Worm (Caenorhabditis elegans): ENCODE measurements around the gene F38B6.7.

Gene F38B6.7

DNA sequence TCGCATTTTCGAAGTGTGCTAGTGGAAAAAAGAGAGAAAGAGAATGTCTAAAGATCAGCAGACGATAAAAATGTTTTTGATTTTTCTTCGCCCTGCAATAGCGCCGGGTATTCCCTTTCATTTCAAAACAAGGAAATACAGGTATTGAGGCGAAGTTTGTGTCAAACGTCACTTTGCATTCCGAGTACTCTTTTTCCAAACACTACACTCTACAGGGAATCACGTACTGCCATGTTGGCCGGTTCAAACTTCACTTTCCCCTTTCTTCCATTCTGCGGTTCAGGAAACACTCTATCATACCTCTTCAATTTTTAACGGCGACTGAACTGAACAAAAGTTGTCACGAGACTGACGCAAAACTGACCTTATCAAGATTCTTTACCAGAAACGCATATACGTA lies 40.4 kb upstream of the F38B6.7 start:
- TF ChIP-seq nhr-28 (tag; optimal IDR thresholded peaks at IDR 0.05) (peak; percentile 0), hmg-1.1 (GFP tag; IDR thresholded peaks at IDR 0.05) (0 out of 2 replicates have a peak, but pooled peaks have one; percentile 16), unc-62 (GFP tag; optimal IDR thresholded peaks at IDR 0.05 in 1 of 2) (peak in 1 of 2 experiments; percentile 72), unc-62 (tag; optimal IDR thresholded peaks at IDR 0.05) (no peak), nhr-41 (GFP tag; IDR thresholded peaks at IDR 0.05) (no peak), dve-1 (tag; optimal IDR thresholded peaks at IDR 0.05; ENCODE audit: insufficient read depth) (peak; percentile 10), ztf-7 (tag; optimal IDR thresholded peaks at IDR 0.05) (no peak), dmd-6 (GFP tag; IDR thresholded peaks at IDR 0.05) (0 out of 2 replicates have a peak, but pooled peaks have one; percentile 31)

- TF ChIP-seq unc-62 (GFP tag; optimal IDR thresholded peaks at IDR 0.05 in 1 of 2) = peak in 1 of 2 experiments; percentile 86
- TF ChIP-seq unc-62 (tag; optimal IDR thresholded peaks at IDR 0.05) = no peak
- peak; percentile 98 for TF ChIP-seq mxl-2 (GFP tag; conservative IDR thresholded peaks at IDR 0.05)
- TF ChIP-seq fos-1 (tag; optimal IDR thresholded peaks at IDR 0.05) = no peak
- peak; percentile 73 to 86 for TF ChIP-seq lsy-2 (tag; optimal IDR thresholded peaks at IDR 0.05)
- peak; percentile 90 for TF ChIP-seq nhr-6 (tag; optimal IDR thresholded peaks at IDR 0.05)
- no peak for TF ChIP-seq lin-39 (tag; optimal IDR thresholded peaks at IDR 0.05)
- peak; percentile 91 for TF ChIP-seq dve-1 (tag; optimal IDR thresholded peaks at IDR 0.05; ENCODE audit: insufficient read depth)
- TF ChIP-seq daf-16 (GFP tag; optimal IDR thresholded peaks at IDR 0.05) = peak; percentile 74 to 76
- peak; percentile 86 for TF ChIP-seq daf-16 (tag; optimal IDR thresholded peaks at IDR 0.05)
- TF ChIP-seq mxl-3 (GFP tag; optimal IDR thresholded peaks at IDR 0.05) = peak; percentile 97
- peak; percentile 45 for TF ChIP-seq zfp-2 (tag; optimal IDR thresholded peaks at IDR 0.05)
- TF ChIP-seq lir-3 (tag; optimal IDR thresholded peaks at IDR 0.05) = peak; percentile 27
- peak; percentile 64 for TF ChIP-seq php-3 (GFP tag; IDR thresholded peaks at IDR 0.05)
- no peak for TF ChIP-seq F10B5.3 (tag; optimal IDR thresholded peaks at IDR 0.05)
- peak; percentile 1 for TF ChIP-seq fkh-10 (GFP tag; optimal IDR thresholded peaks at IDR 0.05)
- TF ChIP-seq madf-5 (GFP tag; IDR thresholded peaks at IDR 0.05) = no peak
- no peak for TF ChIP-seq daf-8 (GFP tag; IDR thresholded peaks at IDR 0.05)
- peak; percentile 72 for TF ChIP-seq egl-43 (GFP tag; IDR thresholded peaks at IDR 0.05)
- TF ChIP-seq zip-2 (tag; optimal IDR thresholded peaks at IDR 0.05) = peak; percentile 50
- TF ChIP-seq ztf-11 (tag; optimal IDR thresholded peaks at IDR 0.05) = no peak
- TF ChIP-seq lim-7 (GFP tag; IDR thresholded peaks at IDR 0.05) = no peak; the same call in 1 of the 2 replicates
- peak; percentile 89 for TF ChIP-seq nhr-11 (tag; optimal IDR thresholded peaks at IDR 0.05)
- no peak for TF ChIP-seq ztf-7 (tag; optimal IDR thresholded peaks at IDR 0.05)
- peak; percentile 66 for TF ChIP-seq arid-1 (GFP tag; conservative IDR thresholded peaks at IDR 0.05)
- TF ChIP-seq Y48G9A.11 (GFP tag; IDR thresholded peaks at IDR 0.05) = no peak
- TF ChIP-seq lin-29 (GFP tag; IDR thresholded peaks at IDR 0.05) = no peak
- TF ChIP-seq madf-9 (GFP tag; conservative IDR thresholded peaks at IDR 0.05) = 0 out of 2 replicates have a peak, but pooled peaks have one; percentile 37
- no peak for TF ChIP-seq duxl-1 (tag; optimal IDR thresholded peaks at IDR 0.05; ENCODE audit: poor library complexity)
- TF ChIP-seq aly-2 (tag; optimal IDR thresholded peaks at IDR 0.05) = no peak
- peak; percentile 87 for TF ChIP-seq T26A8.4 (GFP tag; IDR thresholded peaks at IDR 0.05)
- no peak for TF ChIP-seq dmd-9 (GFP tag; IDR thresholded peaks at IDR 0.05)
- no peak for TF ChIP-seq nhr-41 (GFP tag; IDR thresholded peaks at IDR 0.05)
- TF ChIP-seq dmd-6 (GFP tag; IDR thresholded peaks at IDR 0.05) = peak; percentile 98
- peak; percentile 65 for TF ChIP-seq set-16 (GFP tag; IDR thresholded peaks at IDR 0.05)
- no peak for TF ChIP-seq F26F4.8 (GFP tag; conservative IDR thresholded peaks at IDR 0.05)
- no peak for TF ChIP-seq D1046.2 (GFP tag; IDR thresholded peaks at IDR 0.05)
- TF ChIP-seq ceh-44 (GFP tag; IDR thresholded peaks at IDR 0.05) = no peak
- TF ChIP-seq cey-2 (tag; optimal IDR thresholded peaks at IDR 0.05; ENCODE audit: borderline replicate concordance, insufficient read depth) = peak; percentile 91
- peak; percentile 13 for TF ChIP-seq pqm-1 (tag; optimal IDR thresholded peaks at IDR 0.05)
- TF ChIP-seq nhr-10 (tag; optimal IDR thresholded peaks at IDR 0.05) = peak; percentile 91
- TF ChIP-seq nhr-42 (GFP tag; IDR thresholded peaks at IDR 0.05) = peak; percentile 55; the same call in 1 of the 2 replicates
- peak; percentile 100 for TF ChIP-seq mdl-1 (tag; optimal IDR thresholded peaks at IDR 0.05)
- TF ChIP-seq lin-15B (tag; optimal IDR thresholded peaks at IDR 0.05) = no peak
- TF ChIP-seq F49E8.2 (tag; optimal IDR thresholded peaks at IDR 0.05; ENCODE audit: borderline replicate concordance) = no peak
- no peak for TF ChIP-seq nhr-237 (tag; optimal IDR thresholded peaks at IDR 0.05)
These were observed 39.3 kb upstream of the F38B6.7 start for ce11 chrX:6737329-6738008.

Data from whole organism, L4 larva.